Worm (Caenorhabditis elegans): ENCODE measurements around the gene clc-20.

ce11 chrIII:909540-909939 is 37.2 kb downstream of the clc-20 start, which contains the start of gene crls-1:
- TF ChIP-seq unc-39 (tag; optimal IDR thresholded peaks at IDR 0.05) (no peak), mdl-1 (tag; optimal IDR thresholded peaks at IDR 0.05) (no peak)

Data from whole organism, L4 larva.